Fruit fly (Drosophila melanogaster) whole organism, embryonic: Measurements from ENCODE around the gene CG4424.

ENCODE experiments used
- Adf1 ChIP-seq: fragments of 200-800 bp; sonication (Bioruptor generic); IDR thresholded peaks from 2 replicates; pipeline ENCODE4 v1.3.6; 2022; ENCODE audit warnings: missing biosample characterization, missing genetic modification characterization
- Awh ChIP-seq: fragments of 200-800 bp; sonication (Bioruptor generic); IDR thresholded peaks from 2 replicates; pipeline ENCODE4, ENCODE4 v1.3.6; 2022; ENCODE audit warnings: missing biosample characterization, missing genetic modification characterization
- CG11398 ChIP-seq: fragments of 200-800 bp; sonication (Bioruptor generic); optimal IDR thresholded peaks from 2 replicates; lab custom pipeline; 2016; ENCODE audit warnings: missing biosample characterization, missing genetic modification characterization
- CG13624 ChIP-seq: fragments of 200-800 bp; sonication (Bioruptor generic); optimal IDR thresholded peaks from 2 replicates; lab custom pipeline; 2016; ENCODE audit warnings: missing biosample characterization, missing genetic modification characterization
- CG17186 ChIP-seq: fragments of 200-800 bp; sonication (Bioruptor generic); optimal IDR thresholded peaks from 3 replicates; lab custom pipeline; 2017; ENCODE audit warnings: missing biosample characterization, missing genetic modification reagents, missing genetic modification characterization
- CG1792 ChIP-seq: fragments of 200-800 bp; sonication (Bioruptor generic); optimal IDR thresholded peaks from 2 replicates; lab custom pipeline; 2016; ENCODE audit warnings: missing biosample characterization, missing genetic modification characterization
- CG1832 ChIP-seq: fragments of 200-800 bp; sonication (Bioruptor generic); optimal IDR thresholded peaks from 2 replicates; lab custom pipeline; 2017; ENCODE audit warnings: missing biosample characterization, mild to moderate bottlenecking, missing genetic modification characterization, inconsistent platforms
- CG2712 ChIP-seq: fragments of 200-800 bp; optimal IDR thresholded peaks from 3 replicates; lab custom pipeline; 2019; ENCODE audit warnings: missing biosample characterization, mild to moderate bottlenecking, missing genetic modification characterization, moderate library complexity
- CG31388 ChIP-seq: fragments of 200-800 bp; sonication (Bioruptor generic); optimal IDR thresholded peaks from 2 replicates; lab custom pipeline; 2016; ENCODE audit warnings: missing biosample characterization, missing genetic modification characterization
- CG34422 ChIP-seq: fragments of 200-800 bp; sonication (Bioruptor generic); IDR thresholded peaks from 3 replicates; pipeline ENCODE4 v1.3.6; 2022; ENCODE audit warnings: missing biosample characterization, missing genetic modification characterization
- CG4617 ChIP-seq: fragments of 200-800 bp; sonication (Bioruptor generic); optimal IDR thresholded peaks from 3 replicates; lab custom pipeline; 2016; ENCODE audit warnings: missing biosample characterization, missing genetic modification characterization, borderline replicate concordance
- CG4730 ChIP-seq: fragments of 200-800 bp; sonication (Bioruptor generic); IDR thresholded peaks from 2 replicates; pipeline ENCODE4 v1.3.6; 2022; ENCODE audit warnings: missing biosample characterization, missing genetic modification characterization
- CG4854 ChIP-seq: fragments of 200-800 bp; sonication (Bioruptor generic); optimal IDR thresholded peaks from 2 replicates; lab custom pipeline; 2016; ENCODE audit warnings: missing biosample characterization, missing genetic modification characterization, inconsistent platforms
- CG7786 ChIP-seq: fragments of 200-800 bp; sonication (Bioruptor generic); optimal IDR thresholded peaks from 2 replicates; lab custom pipeline; 2016; ENCODE audit warnings: missing biosample characterization, missing genetic modification characterization
- CG7839 ChIP-seq: fragments of 200-800 bp; sonication (Bioruptor generic); optimal IDR thresholded peaks from 3 replicates; lab custom pipeline; 2018; ENCODE audit warnings: missing biosample characterization, mild to moderate bottlenecking, missing genetic modification characterization, moderate library complexity
- CG8359 ChIP-seq: fragments of 200-800 bp; sonication (Bioruptor generic); optimal IDR thresholded peaks from 2 replicates; lab custom pipeline; 2017; ENCODE audit warnings: missing biosample characterization, mild to moderate bottlenecking, missing genetic modification characterization, borderline replicate concordance
- CG8765 ChIP-seq: fragments of 200-800 bp; sonication (Bioruptor generic); IDR thresholded peaks from 2 replicates; pipeline ENCODE4 v1.3.6; 2022; ENCODE audit warnings: missing biosample characterization, missing genetic modification characterization
- CG9609 ChIP-seq: fragments of 200-800 bp; sonication (Bioruptor generic); optimal IDR thresholded peaks from 3 replicates; lab custom pipeline; 2016; ENCODE audit warnings: missing biosample characterization, missing genetic modification characterization
- CHES-1-like ChIP-seq: fragments of 200-800 bp; sonication (Bioruptor generic); optimal IDR thresholded peaks from 2 replicates; lab custom pipeline; 2016; ENCODE audit warnings: missing biosample characterization, missing genetic modification characterization
- CkIIα-i1 ChIP-seq: fragments of 200-800 bp; sonication (Bioruptor generic); IDR thresholded peaks from 2 replicates; pipeline ENCODE4 v1.3.6; 2022; ENCODE audit warnings: missing biosample characterization, missing genetic modification characterization
- CrebB ChIP-seq: fragments of 200-800 bp; sonication (Bioruptor generic); optimal IDR thresholded peaks from 3 replicates; lab custom pipeline; 2018; ENCODE audit warnings: missing biosample characterization, mild to moderate bottlenecking, missing genetic modification characterization
- Dref ChIP-seq: fragments of 200-800 bp; sonication (Bioruptor generic); IDR thresholded peaks from 2 replicates; pipeline ENCODE4 v1.3.6; 2022; ENCODE audit warnings: missing biosample characterization, missing genetic modification characterization
- Eip74EF ChIP-seq, 2 experiments: fragments of 200-800 bp in 1 of 2; fragments of >200 bp in 1 of 2; sonication (Bioruptor generic) in 1 of 2; optimal IDR thresholded peaks; 2 replicates each; lab custom pipeline; 2017 to 2019; ENCODE audit warnings: missing biosample characterization in 2 of 2, missing genetic modification characterization in 2 of 2, mild to moderate bottlenecking in 1 of 2, moderate library complexity in 1 of 2
- Fer1 ChIP-seq: fragments of 200-800 bp; sonication (Bioruptor generic); optimal IDR thresholded peaks from 2 replicates; lab custom pipeline; 2017; ENCODE audit warnings: missing biosample characterization, mild to moderate bottlenecking, missing genetic modification characterization
- GATAe ChIP-seq: fragments of 200-800 bp; sonication (Bioruptor generic); conservative IDR thresholded peaks from 2 replicates; pipeline ENCODE4 v1.3.6; 2022; ENCODE audit warnings: missing biosample characterization, missing genetic modification characterization
- Hmr ChIP-seq: fragments of 200-800 bp; sonication (Bioruptor generic); optimal IDR thresholded peaks from 3 replicates; lab custom pipeline; 2017; ENCODE audit warnings: mild to moderate bottlenecking, missing biosample characterization, missing genetic modification reagents, missing genetic modification characterization
- Mad ChIP-seq: fragments of 200-800 bp; sonication (Bioruptor generic); optimal IDR thresholded peaks from 2 replicates; lab custom pipeline; 2016; ENCODE audit warnings: missing biosample characterization, missing genetic modification characterization
- NfI ChIP-seq: fragments of 200-800 bp; sonication (Bioruptor generic); optimal IDR thresholded peaks from 3 replicates; lab custom pipeline; 2018; ENCODE audit warnings: missing biosample characterization, mild to moderate bottlenecking, missing genetic modification characterization, moderate library complexity
- Oaz ChIP-seq: fragments of 200-800 bp; sonication (Bioruptor generic); IDR thresholded peaks from 2 replicates; pipeline ENCODE4 v1.3.6; 2022; ENCODE audit warnings: missing biosample characterization, missing genetic modification characterization
- Oli ChIP-seq: fragments of 200-800 bp; sonication (Bioruptor generic); optimal IDR thresholded peaks from 2 replicates; lab custom pipeline; 2018; ENCODE audit warnings: missing biosample characterization, mild to moderate bottlenecking, missing genetic modification characterization, moderate library complexity
- Ravus ChIP-seq: fragments of 200-800 bp; sonication (Bioruptor generic); IDR thresholded peaks from 2 replicates; pipeline ENCODE4 v1.3.6; 2022; ENCODE audit warnings: missing biosample characterization, missing genetic modification characterization
- Sry-δ ChIP-seq: fragments of 200-800 bp; sonication (Bioruptor generic); optimal IDR thresholded peaks from 2 replicates; lab custom pipeline; 2016; ENCODE audit warnings: missing biosample characterization, missing genetic modification characterization
- Trl ChIP-seq, 3 experiments: fragments of >200 bp in 2 of 3; fragments of 200-800 bp in 1 of 3; sonication (Bioruptor generic) in 1 of 3; optimal IDR thresholded peaks; 2 replicates in 1 of 3; 3 replicates in 2 of 3; lab custom pipeline; 2016 to 2017; ENCODE audit warnings: missing biosample characterization in 1 of 3, missing genetic modification characterization in 1 of 3
- YL-1 ChIP-seq: fragments of 200-800 bp; sonication (Bioruptor generic); optimal IDR thresholded peaks from 3 replicates; lab custom pipeline; 2017; ENCODE audit warnings: missing biosample characterization, mild to moderate bottlenecking, missing genetic modification characterization
- cato ChIP-seq: fragments of 200-800 bp; sonication (Bioruptor generic); optimal IDR thresholded peaks from 2 replicates; lab custom pipeline; 2016; ENCODE audit warnings: missing biosample characterization, missing genetic modification characterization, borderline replicate concordance
- dysf ChIP-seq: fragments of 200-800 bp; sonication (Bioruptor generic); IDR thresholded peaks from 3 replicates; pipeline ENCODE4 v1.3.6; 2022; ENCODE audit warnings: missing biosample characterization, missing genetic modification characterization
- emc ChIP-seq: fragments of 200-800 bp; sonication (Bioruptor generic); optimal IDR thresholded peaks from 2 replicates; lab custom pipeline; 2016; ENCODE audit warnings: missing biosample characterization, missing genetic modification characterization
- en ChIP-seq: fragments of 200-800 bp; sonication (Bioruptor generic); optimal IDR thresholded peaks from 2 replicates; lab custom pipeline; 2016; ENCODE audit warnings: missing biosample characterization, missing genetic modification characterization
- eve ChIP-seq, 2 experiments: fragments of >200 bp; optimal IDR thresholded peaks; 2 replicates each; lab custom pipeline; 2017; ENCODE audit warnings: missing biosample characterization in 2 of 2, missing genetic modification characterization in 2 of 2
- fd96Cb ChIP-seq: fragments of 200-800 bp; sonication (Bioruptor generic); optimal IDR thresholded peaks from 2 replicates; lab custom pipeline; 2018; ENCODE audit warnings: missing biosample characterization, mild to moderate bottlenecking, missing genetic modification characterization, moderate library complexity
- insv ChIP-seq, 2 experiments: fragments of 200-800 bp; sonication (Bioruptor generic); optimal IDR thresholded peaks; 3 replicates each; lab custom pipeline; 2016 to 2018; ENCODE audit warnings: missing biosample characterization in 2 of 2, missing genetic modification characterization in 2 of 2
- jing ChIP-seq: fragments of 200-800 bp; sonication (Bioruptor generic); optimal IDR thresholded peaks from 2 replicates; lab custom pipeline; 2018; ENCODE audit warnings: missing biosample characterization, mild to moderate bottlenecking, missing genetic modification characterization
- jumu ChIP-seq: fragments of 200-800 bp; sonication (Bioruptor generic); optimal IDR thresholded peaks from 3 replicates; lab custom pipeline; 2016; ENCODE audit warnings: missing biosample characterization, missing genetic modification characterization
- kah ChIP-seq: fragments of 200-800 bp; sonication (Bioruptor generic); optimal IDR thresholded peaks from 2 replicates; lab custom pipeline; 2018; ENCODE audit warnings: missing biosample characterization, mild to moderate bottlenecking, missing genetic modification characterization
- knrl ChIP-seq: fragments of 200-800 bp; sonication (Bioruptor generic); IDR thresholded peaks from 3 replicates; pipeline ENCODE4 v1.3.6; 2022; ENCODE audit warnings: missing biosample characterization, missing genetic modification characterization; ENCODE audit not compliant: partially characterized antibody
- luna ChIP-seq: fragments of 200-800 bp; sonication (Bioruptor generic); optimal IDR thresholded peaks from 2 replicates; lab custom pipeline; 2016; ENCODE audit warnings: missing biosample characterization, missing genetic modification characterization
- peb ChIP-seq: fragments of 200-800 bp; sonication (Bioruptor generic); IDR thresholded peaks from 2 replicates; pipeline ENCODE4 v1.3.6; 2022; ENCODE audit warnings: missing biosample characterization, missing genetic modification characterization
- pho ChIP-seq: fragments of 200-800 bp; sonication (Bioruptor generic); optimal IDR thresholded peaks from 2 replicates; lab custom pipeline; 2016; ENCODE audit warnings: missing biosample characterization, missing genetic modification characterization
- run ChIP-seq: fragments of 200-800 bp; sonication (Bioruptor generic); optimal IDR thresholded peaks from 3 replicates; lab custom pipeline; 2018; ENCODE audit warnings: missing biosample characterization, mild to moderate bottlenecking, missing genetic modification characterization
- sd ChIP-seq: fragments of 200-800 bp; sonication (Bioruptor generic); optimal IDR thresholded peaks from 3 replicates; lab custom pipeline; 2018; ENCODE audit warnings: missing biosample characterization, mild to moderate bottlenecking, missing genetic modification characterization, moderate library complexity
- tio ChIP-seq: fragments of 200-800 bp; sonication (Bioruptor generic); optimal IDR thresholded peaks from 2 replicates; lab custom pipeline; 2017; ENCODE audit warnings: missing biosample characterization, missing genetic modification characterization, inconsistent platforms

The CG4424 gene

dm6 chr3R:19999474-19999873 lies 28.4 kb downstream of the CG4424 start (continued):
- TF ChIP-seq Fer1 (GFP tag; lab: Kevin White, UChicago) (peak; percentile 85), Trl (optimal IDR thresholded peaks at IDR 0.05; lab: Kevin White, UChicago) (no peak), Trl (GFP tag; optimal IDR thresholded peaks at IDR 0.05; lab: Kevin White, UChicago) (peak; percentile 14), CHES-1-like (no peak), Mad (GFP tag; lab: Kevin White, UChicago) (no peak), CG11398 (no peak), pho (GFP tag; lab: Kevin White, UChicago) (no peak), en (no peak), CG2712 (tag; lab: Kevin White, UChicago) (peak; percentile 93), kah (GFP tag; lab: Kevin White, UChicago) (peak; percentile 39), CrebB (tag; lab: Kevin White, UChicago) (peak; percentile 63), eve (GFP tag; optimal IDR thresholded peaks at IDR 0.05; lab: Kevin White, UChicago) (peak in 1 of 2 experiments; percentile 62), insv (GFP tag; optimal IDR thresholded peaks at IDR 0.05; lab: Kevin White, UChicago) (no peak), CG8765 (GFP tag; lab: Robert Waterston, UW) (peak; percentile 62), fd96Cb (tag; lab: Kevin White, UChicago) (peak; percentile 82), CG4730 (GFP tag; lab: Robert Waterston, UW) (peak; percentile 77), Sry-δ (GFP tag; lab: Kevin White, UChicago) (no peak), YL-1 (GFP tag; lab: Kevin White, UChicago) (no peak), tio (peak; percentile 59), CG1832 (no peak), knrl (no peak), CG1792 (no peak), GATAe (GFP tag; lab: Robert Waterston, UW) (no peak), Eip74EF (GFP tag; optimal IDR thresholded peaks at IDR 0.05; lab: Kevin White, UChicago) (peak in 1 of 2 experiments; percentile 72), CG8359 (GFP tag; lab: Kevin White, UChicago) (peak; percentile 14), Oaz (GFP tag; lab: Robert Waterston, UW) (peak; percentile 60; the same call in 1 of the 2 replicates), Dref (GFP tag; lab: Robert Waterston, UW) (no peak), Oli (tag; lab: Kevin White, UChicago) (peak; percentile 80), cato (peak; percentile 11), dysf (GFP tag; lab: Robert Waterston, UW) (peak; percentile 79), run (tag; lab: Kevin White, UChicago) (peak; percentile 69), CG31388 (GFP tag; lab: Kevin White, UChicago) (peak; percentile 12), Awh (GFP tag; lab: Robert Waterston, UW) (peak; percentile 87), Ravus (peak; percentile 27; the same call in 1 of the 2 replicates), CG4854 (GFP tag; lab: Kevin White, UChicago) (no peak), jing (GFP tag; lab: Kevin White, UChicago) (peak; percentile 29), emc (no peak), Hmr (peak; percentile 82), CG17186 (no peak), Adf1 (GFP tag; lab: Robert Waterston, UW) (peak; percentile 11; the same call in 1 of the 2 replicates), jumu (no peak), CG7786 (no peak), sd (tag; lab: Kevin White, UChicago) (peak; percentile 50), CG7839 (tag; lab: Kevin White, UChicago) (peak; percentile 89), CG13624 (GFP tag; lab: Kevin White, UChicago) (no peak), NfI (GFP tag; lab: Kevin White, UChicago) (peak; percentile 67), luna (GFP tag; lab: Kevin White, UChicago) (no peak), peb (GFP tag; lab: Robert Waterston, UW) (peak; percentile 77), CG4617 (GFP tag; lab: Kevin White, UChicago) (no peak), CkIIα-i1 (GFP tag; lab: Robert Waterston, UW) (no peak), CG34422 (peak; percentile 83), CG9609 (no peak)
